Fruit fly (Drosophila melanogaster) whole organism, embryonic: ENCODE results near the gene CG43136.

Source experiments
- CG1024 ChIP-seq: fragments of 200-800 bp; sonication (Bioruptor generic); IDR thresholded peaks from 2 replicates; pipeline ENCODE4 v1.3.6; 2022; ENCODE audit warnings: missing biosample characterization, missing genetic modification characterization
- CG8478 ChIP-seq: fragments of >200 bp; optimal IDR thresholded peaks from 2 replicates; lab custom pipeline; 2018
- CTCF ChIP-seq: fragments of 200-800 bp; sonication (Bioruptor generic); optimal IDR thresholded peaks from 2 replicates; lab custom pipeline; 2017; ENCODE audit warnings: missing biosample characterization, mild to moderate bottlenecking, missing genetic modification characterization, moderate library complexity
- MESR4 ChIP-seq: fragments of 200-800 bp; sonication (Bioruptor generic); optimal IDR thresholded peaks from 2 replicates; lab custom pipeline; 2018; ENCODE audit warnings: missing biosample characterization, mild to moderate bottlenecking, missing genetic modification characterization, moderate library complexity
- Nf-YC ChIP-seq: fragments of 200-800 bp; optimal IDR thresholded peaks from 3 replicates; lab custom pipeline; 2019; ENCODE audit warnings: missing biosample characterization, mild to moderate bottlenecking, missing genetic modification characterization, moderate library complexity
- az2 ChIP-seq: fragments of 200-800 bp; sonication (Bioruptor generic); optimal IDR thresholded peaks from 3 replicates; lab custom pipeline; 2016; ENCODE audit warnings: missing biosample characterization, missing genetic modification characterization
- cas ChIP-seq: fragments of 200-800 bp; sonication (Bioruptor generic); IDR thresholded peaks from 2 replicates; pipeline ENCODE4 v1.3.6; 2022; ENCODE audit warnings: missing biosample characterization, missing genetic modification characterization
- dmrt99B ChIP-seq: fragments of 200-800 bp; sonication (Bioruptor generic); optimal IDR thresholded peaks from 2 replicates; lab custom pipeline; 2018; ENCODE audit warnings: missing biosample characterization, mild to moderate bottlenecking, missing genetic modification characterization, moderate library complexity
- yki ChIP-seq: fragments of >200 bp; optimal IDR thresholded peaks from 3 replicates; lab custom pipeline; 2018

DNA sequence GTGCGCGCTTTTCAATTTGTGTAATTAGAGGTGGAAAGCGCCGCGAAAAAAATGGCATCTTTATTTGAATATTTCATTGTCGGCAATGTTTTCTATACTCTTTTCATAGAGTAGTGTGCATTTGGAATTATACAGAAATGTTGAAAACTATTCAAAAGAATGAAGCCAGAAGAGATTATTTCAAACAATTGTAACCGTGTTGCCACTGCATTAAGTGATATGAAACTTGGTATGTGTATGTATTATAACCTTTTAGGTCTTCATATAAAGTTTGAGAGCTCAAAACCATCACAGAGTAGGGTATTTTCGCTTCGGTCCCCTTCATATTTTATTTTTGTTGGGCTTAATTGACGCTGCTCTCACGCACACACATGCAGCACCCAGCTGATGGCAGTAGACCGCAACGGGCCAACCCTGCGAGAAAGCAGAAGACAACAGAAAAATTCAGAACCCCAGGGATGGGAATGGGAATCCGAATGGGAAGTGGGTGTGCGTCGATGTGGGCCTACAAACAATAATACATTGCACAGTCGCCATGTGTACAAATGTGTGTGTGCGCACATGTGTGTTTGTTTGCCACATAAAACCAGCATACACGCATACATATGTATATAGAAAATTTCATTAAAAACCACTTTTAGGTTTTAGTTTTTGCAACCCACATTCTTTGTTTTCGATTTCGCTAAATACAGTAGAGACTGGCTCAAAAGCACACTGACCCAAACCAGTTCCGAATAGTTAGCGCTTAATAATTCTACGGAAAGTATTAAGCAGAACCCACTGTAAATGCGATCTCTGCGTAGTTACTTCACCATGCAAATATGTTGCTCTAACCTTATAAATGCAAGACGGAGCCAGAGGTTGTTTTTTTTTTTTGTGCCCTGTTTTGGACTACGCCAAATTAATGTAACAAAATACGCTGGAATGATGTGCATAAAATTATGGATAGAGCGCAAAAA lies 41.2 kb downstream of the CG43136 start:
- TF ChIP-seq Nf-YC (no peak), CG1024 (no peak), dmrt99B (tag; lab: Kevin White, UChicago) (peak; percentile 31), yki (lab: Kevin White, UChicago) (no peak), MESR4 (GFP tag; lab: Kevin White, UChicago) (no peak), CTCF (GFP tag; lab: Kevin White, UChicago) (no peak), CG8478 (no peak), cas (no peak), az2 (GFP tag; lab: Kevin White, UChicago) (no peak)
